Fruit fly (Drosophila melanogaster): ENCODE data around the gene CG13458.

The CG13458 gene

dm6 chr3L:15107776-15108379 lies 5.5 kb upstream of the CG13458 start:
- no peak for TF ChIP-seq Eip74EF (GFP tag; optimal IDR thresholded peaks at IDR 0.05)
- TF ChIP-seq luna (GFP tag; optimal IDR thresholded peaks at IDR 0.05), result no peak
- no peak for TF ChIP-seq btn (GFP tag; optimal IDR thresholded peaks at IDR 0.05)
- TF ChIP-seq Mes4 (GFP tag; optimal IDR thresholded peaks at IDR 0.05), result no peak
- TF ChIP-seq Fer1 (GFP tag; optimal IDR thresholded peaks at IDR 0.05), result no peak
- TF ChIP-seq CG1647 (GFP tag; optimal IDR thresholded peaks at IDR 0.05), result no peak
- no peak for TF ChIP-seq HLH54F (GFP tag; optimal IDR thresholded peaks at IDR 0.05)
- TF ChIP-seq CG32767 (GFP tag; IDR thresholded peaks at IDR 0.05), result no peak
- peak; percentile 80 for TF ChIP-seq nmo (GFP tag; optimal IDR thresholded peaks at IDR 0.05)
- TF ChIP-seq nom (GFP tag; optimal IDR thresholded peaks at IDR 0.05), result peak; percentile 89
- peak; percentile 56 for TF ChIP-seq tio (GFP tag; optimal IDR thresholded peaks at IDR 0.05)
- TF ChIP-seq Sry-δ (GFP tag; optimal IDR thresholded peaks at IDR 0.05), result no peak
- no peak for TF ChIP-seq ara (GFP tag; IDR thresholded peaks at IDR 0.05)
- TF ChIP-seq CG7839 (tag; optimal IDR thresholded peaks at IDR 0.05), result peak; percentile 68
- TF ChIP-seq dati (GFP tag; IDR thresholded peaks at IDR 0.05), result no peak
- TF ChIP-seq Ets97D (GFP tag; optimal IDR thresholded peaks at IDR 0.05), result no peak
- TF ChIP-seq Blimp-1 (GFP tag; optimal IDR thresholded peaks at IDR 0.05), result peak; percentile 65
- peak; percentile 74 for TF ChIP-seq vvl (GFP tag; IDR thresholded peaks at IDR 0.05)
- no peak for TF ChIP-seq CG15269 (tag; optimal IDR thresholded peaks at IDR 0.05)
- peak; percentile 81 for TF ChIP-seq sens (GFP tag)
- TF ChIP-seq CG2875 (GFP tag; optimal IDR thresholded peaks at IDR 0.05), result peak; percentile 50
- no peak for TF ChIP-seq hb (GFP tag; IDR thresholded peaks at IDR 0.05; ENCODE audit: partially characterized antibody)
- TF ChIP-seq Pdp1 (GFP tag; optimal IDR thresholded peaks at IDR 0.05), result peak in 1 of 2 experiments; percentile 41
- TF ChIP-seq bcd (GFP tag; optimal IDR thresholded peaks at IDR 0.05), result peak; percentile 57
- peak; percentile 94 for TF ChIP-seq corto (GFP tag; optimal IDR thresholded peaks at IDR 0.05)
- no peak for TF ChIP-seq hkb (optimal IDR thresholded peaks at IDR 0.05)
- TF ChIP-seq hkb (GFP tag; IDR thresholded peaks at IDR 0.05), result peak; percentile 14; the same call in 1 of the 2 replicates
- TF ChIP-seq PHDP (tag; optimal IDR thresholded peaks at IDR 0.05), result peak; percentile 46
- peak; percentile 25 for TF ChIP-seq CG1832 (GFP tag; optimal IDR thresholded peaks at IDR 0.05)
- TF ChIP-seq yki (optimal IDR thresholded peaks at IDR 0.05), result no peak
- no peak for TF ChIP-seq Mrtf (GFP tag; IDR thresholded peaks at IDR 0.05)
- 0 out of 2 replicates have a peak, but pooled peaks have one; percentile 7 for TF ChIP-seq CG10959 (GFP tag; IDR thresholded peaks at IDR 0.05)
- no peak for TF ChIP-seq bowl (GFP tag; IDR thresholded peaks at IDR 0.05)
- peak; percentile 45; the same call in 1 of the 2 replicates for TF ChIP-seq Ptx1 (GFP tag; IDR thresholded peaks at IDR 0.05)
- TF ChIP-seq Lpt (GFP tag; optimal IDR thresholded peaks at IDR 0.05), result no peak
- peak; percentile 20 for TF ChIP-seq twi (tag; optimal IDR thresholded peaks at IDR 0.05)
- TF ChIP-seq Adf1 (GFP tag; IDR thresholded peaks at IDR 0.05), result no peak
- TF ChIP-seq CG11456 (GFP tag; IDR thresholded peaks at IDR 0.05), result no peak
- TF ChIP-seq CG2889 (GFP tag; IDR thresholded peaks at IDR 0.05), result no peak
- TF ChIP-seq Atf6 (GFP tag; IDR thresholded peaks at IDR 0.05), result no peak
- TF ChIP-seq CG34422 (GFP tag; IDR thresholded peaks at IDR 0.05), result no peak; the same call in 2 of the 3 replicates
- TF ChIP-seq ranshi (GFP tag; IDR thresholded peaks at IDR 0.05), result no peak
- TF ChIP-seq row (GFP tag; IDR thresholded peaks at IDR 0.05), result peak; percentile 54; the same call in 2 of the 3 replicates
- TF ChIP-seq vfl (GFP tag; optimal IDR thresholded peaks at IDR 0.05), result no peak
- no peak for TF ChIP-seq sob (GFP tag; IDR thresholded peaks at IDR 0.05)
- no peak for TF ChIP-seq gt (GFP tag; IDR thresholded peaks at IDR 0.05)
- no peak for TF ChIP-seq CG8281 (tag; optimal IDR thresholded peaks at IDR 0.05)
- TF ChIP-seq CG17359 (tag; optimal IDR thresholded peaks at IDR 0.05), result peak; percentile 54
- no peak for TF ChIP-seq seq (GFP tag; IDR thresholded peaks at IDR 0.05)
- no peak for TF ChIP-seq chn (GFP tag; optimal IDR thresholded peaks at IDR 0.05)
- no peak for TF ChIP-seq CG10462 (GFP tag; optimal IDR thresholded peaks at IDR 0.05)
- TF ChIP-seq esg (GFP tag; conservative IDR thresholded peaks at IDR 0.05), result peak; percentile 43

Measured in whole organism, embryonic.